Worm (Caenorhabditis elegans): ENCODE results near the gene coq-2.
A peak's percentile ranks its signal among the peaks of the same experiment; 100 is the strongest.

coq-2 gene

DNA sequence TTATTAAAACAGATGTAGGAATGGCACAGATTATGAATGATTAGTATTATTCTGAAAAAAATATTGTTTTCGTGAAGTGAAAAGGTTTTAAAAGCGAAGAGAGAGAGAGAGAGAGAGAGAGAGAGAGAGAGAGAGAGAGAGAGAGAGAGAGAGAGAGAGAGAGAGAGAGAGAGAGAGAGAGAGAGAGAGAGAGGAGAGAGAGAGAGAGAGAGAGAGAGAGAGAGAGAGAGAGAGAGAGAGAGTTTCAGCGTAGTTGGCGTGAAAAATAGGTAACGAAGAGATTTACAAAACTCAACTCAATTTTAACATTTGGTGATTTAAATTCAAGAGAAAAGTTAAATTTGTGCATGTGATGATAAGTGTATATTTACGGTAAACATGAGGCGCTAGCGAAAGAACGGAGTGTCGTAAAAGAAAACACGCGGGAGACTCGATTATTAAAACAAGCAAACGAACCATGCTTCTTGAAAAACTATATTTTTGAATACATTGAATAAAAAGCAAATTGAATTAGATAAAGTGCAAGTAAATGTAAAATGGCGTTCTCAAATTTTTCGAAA, 32.4 kb downstream of the coq-2 start, which contains the start of gene panl-2 (continued):
- TF ChIP-seq zip-2 (tag; optimal IDR thresholded peaks at IDR 0.05) (no peak), lin-38 (GFP tag; IDR thresholded peaks at IDR 0.05) (0 out of 2 replicates have a peak, but pooled peaks have one; percentile 7), ztf-11 (tag; optimal IDR thresholded peaks at IDR 0.05) (no peak), lsy-2 (tag; optimal IDR thresholded peaks at IDR 0.05) (peak in 1 of 2 experiments; percentile 88), ceh-62 (tag; optimal IDR thresholded peaks at IDR 0.05) (no peak), lin-13 (GFP tag; optimal IDR thresholded peaks at IDR 0.05) (no peak), vab-7 (GFP tag; IDR thresholded peaks at IDR 0.05) (no peak), daf-12 (tag; optimal IDR thresholded peaks at IDR 0.05) (no peak), dmd-9 (GFP tag; IDR thresholded peaks at IDR 0.05) (no peak), dmd-6 (GFP tag; IDR thresholded peaks at IDR 0.05) (no peak), zip-11 (GFP tag; IDR thresholded peaks at IDR 0.05) (no peak), saeg-2 (GFP tag; IDR thresholded peaks at IDR 0.05) (no peak), hmg-1.1 (GFP tag; IDR thresholded peaks at IDR 0.05) (0 out of 2 replicates have a peak, but pooled peaks have one; percentile 9), egl-43 (GFP tag; IDR thresholded peaks at IDR 0.05) (no peak), zag-1 (tag; optimal IDR thresholded peaks at IDR 0.05) (no peak), spr-1 (tag; optimal IDR thresholded peaks at IDR 0.05) (no peak), daf-8 (GFP tag; IDR thresholded peaks at IDR 0.05) (no peak), hlh-11 (tag; optimal IDR thresholded peaks at IDR 0.05) (no peak), ceh-32 (tag; optimal IDR thresholded peaks at IDR 0.05; ENCODE audit: poor library complexity) (no peak), php-3 (GFP tag; IDR thresholded peaks at IDR 0.05) (no peak), nhr-102 (tag; optimal IDR thresholded peaks at IDR 0.05) (no peak), T20F7.1 (GFP tag; optimal IDR thresholded peaks at IDR 0.05) (peak; percentile 94), Y5F2A.4 (GFP tag; optimal IDR thresholded peaks at IDR 0.05) (no peak), R02D3.7 (tag; optimal IDR thresholded peaks at IDR 0.05) (peak; percentile 57), hlh-30 (tag; optimal IDR thresholded peaks at IDR 0.05; ENCODE audit: insufficient read depth) (peak; percentile 91), mep-1 (tag; optimal IDR thresholded peaks at IDR 0.05) (peak; percentile 24), F10B5.3 (tag; optimal IDR thresholded peaks at IDR 0.05) (no peak), dve-1 (tag; optimal IDR thresholded peaks at IDR 0.05; ENCODE audit: insufficient read depth) (no peak), mdl-1 (tag; optimal IDR thresholded peaks at IDR 0.05) (no peak), Y48G9A.11 (GFP tag; IDR thresholded peaks at IDR 0.05) (peak; percentile 85)

DNA sequence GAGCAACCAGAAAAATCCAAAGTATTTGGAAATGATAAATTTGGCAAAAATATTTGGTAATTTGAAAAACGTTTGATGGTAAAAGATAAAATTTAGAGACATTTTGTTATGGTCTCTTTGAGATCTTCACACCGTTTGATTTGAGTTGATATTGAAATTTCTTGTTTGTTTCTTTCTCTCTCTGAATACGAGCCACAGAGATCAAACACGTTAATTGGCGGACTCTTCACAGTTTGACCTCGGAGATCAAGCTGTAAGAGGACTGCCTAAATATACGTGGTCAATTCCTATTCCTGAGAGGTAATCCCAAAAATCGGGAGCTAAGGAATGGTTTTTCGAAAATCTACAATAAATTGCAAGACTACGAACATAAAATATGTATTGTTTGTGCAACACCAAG, 32.9 kb downstream of the coq-2 start:
- TF ChIP-seq lin-29 (GFP tag; IDR thresholded peaks at IDR 0.05) (no peak), daf-19 (GFP tag; conservative IDR thresholded peaks at IDR 0.05) (no peak), unc-130 (GFP tag; optimal IDR thresholded peaks at IDR 0.05) (no peak), ceh-28 (tag; optimal IDR thresholded peaks at IDR 0.05) (no peak), madf-9 (GFP tag; conservative IDR thresholded peaks at IDR 0.05) (no peak), nhr-111 (GFP tag; optimal IDR thresholded peaks at IDR 0.05) (no peak), Y48G9A.11 (GFP tag; IDR thresholded peaks at IDR 0.05) (no peak), ces-1 (GFP tag; optimal IDR thresholded peaks at IDR 0.05) (no peak), attf-4 (tag; optimal IDR thresholded peaks at IDR 0.05) (no peak), unc-62 (GFP tag; optimal IDR thresholded peaks at IDR 0.05 in 1 of 2) (no peak), unc-62 (tag; optimal IDR thresholded peaks at IDR 0.05) (no peak), egl-43 (GFP tag; IDR thresholded peaks at IDR 0.05) (no peak), mes-2 (tag; optimal IDR thresholded peaks at IDR 0.05; ENCODE audit: poor library complexity, severe bottlenecking) (no peak), set-16 (GFP tag; IDR thresholded peaks at IDR 0.05) (no peak), pqm-1 (tag; optimal IDR thresholded peaks at IDR 0.05) (no peak), sdz-12 (GFP tag; optimal IDR thresholded peaks at IDR 0.05) (no peak), lin-13 (GFP tag; optimal IDR thresholded peaks at IDR 0.05) (no peak), ceh-82 (tag; optimal IDR thresholded peaks at IDR 0.05) (no peak), spr-1 (tag; optimal IDR thresholded peaks at IDR 0.05) (no peak), mdt-29 (GFP tag; IDR thresholded peaks at IDR 0.05) (no peak)

Data from whole organism, L4 larva.